Fruit fly (Drosophila melanogaster) whole organism: Measurements from ENCODE around the gene CG12773.

Source experiments
- EcR ChIP-seq, 2 experiments: fragments of >200 bp; optimal IDR thresholded peaks; 2 replicates each; lab custom pipeline; 2017; ENCODE audit warnings: missing biosample characterization in 2 of 2, missing genetic modification characterization in 2 of 2, missing genetic modification reagents in 2 of 2
- pan ChIP-seq: fragments of >200 bp; optimal IDR thresholded peaks from 2 replicates; lab custom pipeline; 2017

DNA sequence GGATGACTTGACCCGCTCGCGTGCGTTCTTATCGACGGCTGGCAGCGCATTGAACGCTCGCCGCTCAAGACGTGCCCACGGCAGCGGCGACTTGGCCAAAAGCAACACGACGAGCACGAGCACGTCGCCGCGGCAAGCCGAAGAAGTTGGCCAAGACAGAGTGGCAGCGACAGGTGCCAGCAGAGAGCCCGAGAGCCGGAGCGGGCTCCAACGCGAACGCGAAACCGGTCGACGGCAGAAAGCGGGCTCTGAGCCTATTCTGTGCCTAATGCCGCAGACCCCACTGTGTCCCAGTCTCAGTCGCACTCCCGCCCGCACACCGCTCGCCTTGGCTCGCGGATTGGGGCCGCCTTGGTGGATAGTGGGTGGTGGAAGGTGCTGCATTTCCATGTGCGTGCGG lies 45.3 kb downstream of the CG12773 start:
- TF ChIP-seq pan: no peak
- TF ChIP-seq EcR (GFP tag; optimal IDR thresholded peaks at IDR 0.05; lab: Kevin White, UChicago): no peak
